Fruit fly (Drosophila melanogaster) whole organism, pupa: ENCODE measurements around the gene dls.

ENCODE experiments used
- CG12605 ChIP-seq: fragments of 200-800 bp; sonication (Bioruptor generic); IDR thresholded peaks from 2 replicates; pipeline ENCODE4 v1.3.6; 2022; ENCODE audit warnings: missing biosample characterization, missing genetic modification characterization
- CG34367 ChIP-seq: fragments of 200-800 bp; sonication (Bioruptor generic); optimal IDR thresholded peaks from 2 replicates; lab custom pipeline; 2018; ENCODE audit warnings: missing biosample characterization, mild to moderate bottlenecking, missing genetic modification characterization
- CG8301 ChIP-seq: fragments of 200-800 bp; sonication (Bioruptor generic); optimal IDR thresholded peaks from 2 replicates; lab custom pipeline; 2018; ENCODE audit warnings: missing biosample characterization, mild to moderate bottlenecking, missing genetic modification characterization

DNA sequence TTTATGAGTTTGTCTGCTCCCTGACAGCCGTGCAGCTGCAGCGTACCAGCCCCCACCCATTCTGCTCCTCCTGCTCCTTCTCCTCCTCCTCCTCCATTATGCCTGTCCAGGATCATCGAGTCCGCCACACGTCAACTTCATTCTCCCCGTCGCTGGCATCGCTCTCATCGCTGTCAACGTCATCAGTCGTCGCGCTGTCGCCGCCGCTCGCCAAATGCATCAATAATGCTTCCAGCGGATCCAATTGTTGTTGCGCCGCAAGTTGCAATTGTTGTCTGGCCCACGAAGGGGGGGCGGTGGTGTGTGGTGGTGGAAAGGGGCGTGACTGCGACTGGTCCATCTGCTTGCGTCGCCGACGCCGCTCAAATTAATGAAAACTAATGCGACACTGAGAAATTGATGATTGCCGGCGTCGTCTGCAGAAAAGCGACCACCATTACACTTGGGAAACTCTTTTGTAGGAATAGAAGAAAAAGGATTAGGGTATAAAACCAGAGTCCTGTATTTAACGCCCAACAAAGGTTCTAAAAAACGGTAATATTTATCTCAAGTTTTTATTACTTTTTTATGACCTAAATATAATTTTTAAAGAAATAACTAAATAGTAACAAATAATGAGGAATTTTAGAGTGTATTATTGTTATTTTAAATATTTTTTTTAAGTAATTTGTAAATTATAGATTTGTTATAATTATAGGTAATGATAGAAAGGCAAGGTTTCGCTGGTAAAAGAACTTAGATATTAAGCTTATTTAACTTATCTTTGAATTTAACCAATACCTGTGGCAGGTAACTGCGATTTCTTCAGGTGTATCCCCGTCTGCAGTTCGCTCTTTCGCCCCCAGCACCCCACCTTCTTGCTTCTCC lies 11.8 kb upstream of the dls start:
- TF ChIP-seq CG12605 (GFP tag; lab: Robert Waterston, UW) = no peak
- no peak for TF ChIP-seq CG8301 (tag; lab: Kevin White, UChicago)
- TF ChIP-seq CG34367 (tag; lab: Kevin White, UChicago) = no peak
